Fruit fly (Drosophila melanogaster) Kc167 (cell line): Measurements from ENCODE around the gene Osi21.

Experiments used
- Sin3A ChIP-seq: fragments of >200 bp; optimal IDR thresholded peaks from 2 replicates; lab custom pipeline; 2018; ENCODE audit warnings: missing external identifiers
- ttk ChIP-seq: sonication (Bioruptor generic); optimal IDR thresholded peaks from 2 replicates; lab custom pipeline; 2017; ENCODE audit warnings: missing external identifiers

dm6 chr2L:11323917-11324316, 38.4 kb upstream of the Osi21 start:
- TF ChIP-seq ttk (no peak), Sin3A (lab: Kevin White, UChicago) (no peak)
